Fruit fly (Drosophila melanogaster): Measurements from ENCODE around the gene Inx2.

Inx2 gene

dm6 chrX:7014931-7015428 lies 16.5 kb downstream of the Inx2 start (continued):
- TF ChIP-seq Antp (GFP tag; optimal IDR thresholded peaks at IDR 0.05): peak; percentile 68
- TF ChIP-seq CG8388 (GFP tag; optimal IDR thresholded peaks at IDR 0.05): peak; percentile 39
- TF ChIP-seq Blimp-1 (GFP tag; optimal IDR thresholded peaks at IDR 0.05): peak; percentile 31
- TF ChIP-seq CG7357 (GFP tag; IDR thresholded peaks at IDR 0.05): no peak
- peak; percentile 70 for TF ChIP-seq CG33213 (GFP tag; optimal IDR thresholded peaks at IDR 0.05)
- peak; percentile 75 for TF ChIP-seq Ets97D (GFP tag; optimal IDR thresholded peaks at IDR 0.05)
- no peak for TF ChIP-seq CkIIα-i1 (GFP tag; IDR thresholded peaks at IDR 0.05)
- no peak for TF ChIP-seq CG4854 (GFP tag; optimal IDR thresholded peaks at IDR 0.05)
- TF ChIP-seq CG2129 (GFP tag; IDR thresholded peaks at IDR 0.05; ENCODE audit: partially characterized antibody): 0 out of 2 replicates have a peak, but pooled peaks have one; percentile 23
- TF ChIP-seq insv (GFP tag; optimal IDR thresholded peaks at IDR 0.05): peak in 1 of 2 experiments; percentile 49
- TF ChIP-seq chif (GFP tag; optimal IDR thresholded peaks at IDR 0.05): peak in 1 of 2 experiments; percentile 19
- peak; percentile 44 for TF ChIP-seq CG3847 (GFP tag; IDR thresholded peaks at IDR 0.05)
- peak; percentile 35 for TF ChIP-seq CG12391 (tag; optimal IDR thresholded peaks at IDR 0.05)
- TF ChIP-seq vvl (GFP tag; IDR thresholded peaks at IDR 0.05): peak; percentile 74
- peak; percentile 18 for TF ChIP-seq CG1233 (GFP tag; optimal IDR thresholded peaks at IDR 0.05)
- no peak for TF ChIP-seq Optix (GFP tag; IDR thresholded peaks at IDR 0.05)
- no peak for TF ChIP-seq fru (optimal IDR thresholded peaks at IDR 0.05)
- peak; percentile 15; the same call in 1 of the 2 replicates for TF ChIP-seq E2f1 (GFP tag; IDR thresholded peaks at IDR 0.05)
- peak; percentile 15 for TF ChIP-seq bcd (GFP tag; optimal IDR thresholded peaks at IDR 0.05)
- no peak for TF ChIP-seq danr (GFP tag; IDR thresholded peaks at IDR 0.05)
- peak; percentile 52 for TF ChIP-seq CG30403 (GFP tag; optimal IDR thresholded peaks at IDR 0.05)
- no peak for TF ChIP-seq CHES-1-like (GFP tag; optimal IDR thresholded peaks at IDR 0.05)
- no peak for TF ChIP-seq exex (tag; optimal IDR thresholded peaks at IDR 0.05)
- TF ChIP-seq CG6272 (GFP tag; IDR thresholded peaks at IDR 0.05): peak; percentile 31; the same call in 1 of the 2 replicates
- peak; percentile 60 for TF ChIP-seq onecut (GFP tag; IDR thresholded peaks at IDR 0.05)
- TF ChIP-seq CG11696 (GFP tag; IDR thresholded peaks at IDR 0.05): no peak
- no peak for TF ChIP-seq Doc2 (GFP tag; IDR thresholded peaks at IDR 0.05)
- TF ChIP-seq CG11093 (GFP tag; IDR thresholded peaks at IDR 0.05): peak; percentile 45; the same call in 2 of the 3 replicates
- TF ChIP-seq MESR4 (GFP tag; optimal IDR thresholded peaks at IDR 0.05): peak; percentile 21
- TF ChIP-seq CG11085 (GFP tag; IDR thresholded peaks at IDR 0.05): peak; percentile 46; the same call in 1 of the 2 replicates
- TF ChIP-seq zf30C (GFP tag; optimal IDR thresholded peaks at IDR 0.05): no peak
- TF ChIP-seq Bdp1 (GFP tag; optimal IDR thresholded peaks at IDR 0.05): no peak
- TF ChIP-seq Doc3 (GFP tag; IDR thresholded peaks at IDR 0.05; ENCODE audit: partially characterized antibody): peak; percentile 42; the same call in 1 of the 3 replicates
- no peak for TF ChIP-seq CG10431 (GFP tag; optimal IDR thresholded peaks at IDR 0.05)
- no peak for TF ChIP-seq ash1 (GFP tag; optimal IDR thresholded peaks at IDR 0.05)
- TF ChIP-seq jigr1 (GFP tag; IDR thresholded peaks at IDR 0.05): no peak
- peak; percentile 51 for TF ChIP-seq Xbp1 (GFP tag; optimal IDR thresholded peaks at IDR 0.05)
- peak; percentile 39 for TF ChIP-seq CG13424 (tag; optimal IDR thresholded peaks at IDR 0.05)
- no peak for TF ChIP-seq Sry-β (GFP tag; optimal IDR thresholded peaks at IDR 0.05)
- TF ChIP-seq wor (GFP tag; IDR thresholded peaks at IDR 0.05): no peak
- no peak for TF ChIP-seq btn (GFP tag; optimal IDR thresholded peaks at IDR 0.05)
- no peak for TF ChIP-seq dm (GFP tag; optimal IDR thresholded peaks at IDR 0.05)
- TF ChIP-seq tx (GFP tag; optimal IDR thresholded peaks at IDR 0.05): peak; percentile 27
- TF ChIP-seq CG5245 (GFP tag; optimal IDR thresholded peaks at IDR 0.05): no peak
- no peak for TF ChIP-seq CG34376 (GFP tag; optimal IDR thresholded peaks at IDR 0.05)
- TF ChIP-seq Hey (tag; optimal IDR thresholded peaks at IDR 0.05): no peak
- TF ChIP-seq CG12744 (GFP tag; optimal IDR thresholded peaks at IDR 0.05): no peak
- TF ChIP-seq CG2712 (tag; optimal IDR thresholded peaks at IDR 0.05): peak; percentile 53
- TF ChIP-seq CG9932 (GFP tag; IDR thresholded peaks at IDR 0.05): peak; percentile 71
- peak; percentile 72 for TF ChIP-seq Side (GFP tag; optimal IDR thresholded peaks at IDR 0.05)
- TF ChIP-seq Kr (GFP tag; optimal IDR thresholded peaks at IDR 0.05): no peak
- no peak for TF ChIP-seq Six4 (GFP tag; optimal IDR thresholded peaks at IDR 0.05)
